Worm (Caenorhabditis elegans): ENCODE measurements around the gene B0035.15.

DNA sequence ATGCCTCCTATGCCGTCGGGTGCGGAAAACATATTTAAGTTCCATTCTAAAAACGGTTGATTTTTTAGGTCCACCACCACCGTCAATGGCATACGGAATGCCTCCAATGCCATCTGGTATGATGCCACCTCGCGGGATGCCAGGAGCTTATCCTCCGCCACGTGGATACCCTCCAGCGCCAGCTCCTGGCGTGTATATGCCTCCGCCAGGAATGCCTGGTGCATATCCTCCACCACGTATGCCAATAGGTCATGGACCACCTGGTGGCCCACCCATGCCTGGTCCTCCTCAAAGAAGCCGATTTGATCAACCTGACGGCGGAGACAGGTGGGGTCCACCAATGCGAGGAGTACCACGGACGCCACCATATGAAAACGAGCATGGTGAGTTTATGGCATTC is 13.4 kb upstream of the B0035.15 start:
- TF ChIP-seq nhr-25 (tag; optimal IDR thresholded peaks at IDR 0.05; ENCODE audit: borderline replicate concordance, insufficient read depth) = no peak
- TF ChIP-seq lin-29 (GFP tag; IDR thresholded peaks at IDR 0.05) = no peak
- TF ChIP-seq madf-5 (GFP tag; IDR thresholded peaks at IDR 0.05) = no peak
- TF ChIP-seq F10B5.3 (tag; optimal IDR thresholded peaks at IDR 0.05) = no peak
- TF ChIP-seq nhr-11 (tag; optimal IDR thresholded peaks at IDR 0.05) = no peak
- TF ChIP-seq mdl-1 (tag; optimal IDR thresholded peaks at IDR 0.05) = no peak
- no peak for TF ChIP-seq snpc-4 (tag; optimal IDR thresholded peaks at IDR 0.05)

Measured in whole organism, L4 larva.